Worm (Caenorhabditis elegans) whole organism, young adult: ENCODE results near the gene syx-16.

ENCODE experiments used
- C06A6.2 ChIP-seq: fragments of 200-800 bp; sonication (Bioruptor generic); conservative IDR thresholded peaks from 2 replicates; pipeline ENCODE4 v1.3.6; 2022; ENCODE audit warnings: missing genetic modification characterization, missing compliant biosample characterization
- F23B12.7 ChIP-seq: sonication (generic microtip); optimal IDR thresholded peaks from 2 replicates; lab custom pipeline; 2017; ENCODE audit warnings: missing genetic modification characterization, mild to moderate bottlenecking, missing compliant biosample characterization, antibody characterized with exemption, moderate library complexity; ENCODE audit not compliant: insufficient read depth
- F33H1.4 ChIP-seq: fragments of 200-800 bp; sonication (Bioruptor generic); IDR thresholded peaks from 2 replicates; pipeline ENCODE4 v1.3.6; 2022; ENCODE audit warnings: missing genetic modification reagents, missing genetic modification characterization, missing compliant biosample characterization
- K11D2.4 ChIP-seq: fragments of 200-800 bp; sonication (Bioruptor generic); IDR thresholded peaks from 2 replicates; pipeline ENCODE4 v1.3.6; 2022; ENCODE audit warnings: missing genetic modification reagents, missing genetic modification characterization, missing compliant biosample characterization
- T07F8.4 ChIP-seq: sonication (generic microtip); optimal IDR thresholded peaks from 2 replicates; lab custom pipeline; 2016; ENCODE audit warnings: mild to moderate bottlenecking, missing genetic modification characterization, moderate library complexity, missing compliant biosample characterization
- Y53G8AR.9 ChIP-seq: fragments of 200-800 bp; sonication (Bioruptor generic); conservative IDR thresholded peaks from 2 replicates; pipeline ENCODE4 v1.3.6; 2022; ENCODE audit warnings: missing genetic modification reagents, missing genetic modification characterization, missing compliant biosample characterization
- Y56A3A.18 ChIP-seq: fragments of 200-800 bp; sonication (Bioruptor generic); IDR thresholded peaks from 2 replicates; pipeline ENCODE4 v1.3.6; 2022; ENCODE audit warnings: missing genetic modification reagents, missing genetic modification characterization, missing compliant biosample characterization
- Y67H2A.10 ChIP-seq: fragments of 200-800 bp; sonication (Bioruptor generic); conservative IDR thresholded peaks from 2 replicates; pipeline ENCODE4 v1.3.6; 2022; ENCODE audit warnings: missing genetic modification reagents, missing genetic modification characterization, missing compliant biosample characterization
- Y79H2A.3 ChIP-seq: fragments of 200-800 bp; sonication (Bioruptor generic); conservative IDR thresholded peaks from 2 replicates; pipeline ENCODE4 v1.3.6; 2022; ENCODE audit warnings: missing genetic modification reagents, missing genetic modification characterization, missing compliant biosample characterization
- Y95B8A.8 ChIP-seq: fragments of 200-800 bp; sonication (Bioruptor generic); IDR thresholded peaks from 2 replicates; pipeline ENCODE4 v1.3.6; 2022; ENCODE audit warnings: missing genetic modification reagents, missing genetic modification characterization, missing compliant biosample characterization
- akir-1 ChIP-seq: fragments of 200-800 bp; sonication (Bioruptor generic); optimal IDR thresholded peaks from 2 replicates; lab custom pipeline; 2018; ENCODE audit warnings: mild to moderate bottlenecking, missing genetic modification characterization, moderate library complexity, missing compliant biosample characterization
- attf-5 ChIP-seq: fragments of 200-800 bp; sonication (Bioruptor generic); optimal IDR thresholded peaks from 2 replicates; lab custom pipeline; 2018; ENCODE audit warnings: mild to moderate bottlenecking, missing genetic modification characterization, missing compliant biosample characterization
- cebp-1 ChIP-seq, 2 experiments: fragments of 200-800 bp in 1 of 2; sonication (Bioruptor generic) in 1 of 2; sonication (generic microtip) in 1 of 2; IDR thresholded peaks in 1 of 2; optimal IDR thresholded peaks in 1 of 2; 2 replicates each; pipeline versions ENCODE4 v1.3.6 to Lab custom; 2017 to 2022; ENCODE audit warnings: missing compliant biosample characterization in 2 of 2, missing genetic modification characterization in 2 of 2, mild to moderate bottlenecking in 1 of 2, missing genetic modification reagents in 1 of 2, moderate library complexity in 1 of 2
- ceh-79 ChIP-seq: sonication (generic microtip); optimal IDR thresholded peaks from 2 replicates; lab custom pipeline; 2017; ENCODE audit warnings: mild to moderate bottlenecking, missing genetic modification characterization, missing compliant biosample characterization
- ceh-91 ChIP-seq: fragments of 200-800 bp; sonication (Bioruptor generic); IDR thresholded peaks from 2 replicates; pipeline ENCODE4 v1.3.6; 2022; ENCODE audit warnings: missing genetic modification reagents, missing genetic modification characterization, missing compliant biosample characterization
- dox-1 ChIP-seq: fragments of 200-800 bp; sonication (Bioruptor generic); IDR thresholded peaks from 2 replicates; pipeline ENCODE4 v1.3.6; 2022; ENCODE audit warnings: missing genetic modification reagents, missing genetic modification characterization, missing compliant biosample characterization
- efl-1 ChIP-seq: fragments of 150-350 bp; optimal IDR thresholded peaks from 2 replicates; lab custom pipeline; 2014; ENCODE audit warnings: missing biosample characterization, missing genetic modification reagents, missing genetic modification characterization
- fkh-3 ChIP-seq: sonication (generic microtip); optimal IDR thresholded peaks from 2 replicates; lab custom pipeline; 2016; ENCODE audit warnings: mild to moderate bottlenecking, missing genetic modification characterization, missing compliant biosample characterization
- him-1 ChIP-seq: sonication (generic microtip); optimal IDR thresholded peaks from 2 replicates; lab custom pipeline; 2016; ENCODE audit warnings: missing genotype, missing genetic modification reagents, missing genetic modification characterization, missing compliant biosample characterization
- hlh-12 ChIP-seq: sonication (generic microtip); optimal IDR thresholded peaks from 2 replicates; lab custom pipeline; 2016; ENCODE audit warnings: missing genetic modification characterization, missing compliant biosample characterization
- hmg-1.2 ChIP-seq: fragments of 200-800 bp; sonication (Bioruptor generic); IDR thresholded peaks from 2 replicates; pipeline ENCODE4 v1.3.6; 2022; ENCODE audit warnings: missing genetic modification reagents, missing genetic modification characterization, missing compliant biosample characterization
- lag-1 ChIP-seq: fragments of 200-800 bp; sonication (Bioruptor generic); IDR thresholded peaks from 2 replicates; pipeline ENCODE4 v1.3.6; 2022; ENCODE audit warnings: missing genetic modification reagents, missing genetic modification characterization, missing compliant biosample characterization
- lsl-1 ChIP-seq: fragments of 200-800 bp; sonication (Bioruptor generic); optimal IDR thresholded peaks from 2 replicates; lab custom pipeline; 2018; ENCODE audit warnings: mild to moderate bottlenecking, missing genetic modification characterization, moderate library complexity, missing compliant biosample characterization
- madf-3 ChIP-seq: fragments of 200-800 bp; sonication (Bioruptor generic); IDR thresholded peaks from 2 replicates; pipeline ENCODE4 v1.3.6; 2022; ENCODE audit warnings: missing genetic modification reagents, missing genetic modification characterization, missing compliant biosample characterization
- mel-28 ChIP-seq: sonication (generic microtip); optimal IDR thresholded peaks from 2 replicates; lab custom pipeline; 2016; ENCODE audit warnings: borderline replicate concordance, mild to moderate bottlenecking, missing genetic modification characterization, missing compliant biosample characterization
- mes-4 ChIP-seq: sonication (generic microtip); optimal IDR thresholded peaks from 2 replicates; lab custom pipeline; 2016; ENCODE audit warnings: missing genotype, missing genetic modification characterization, missing compliant biosample characterization
- nfyb-1 ChIP-seq: fragments of 200-800 bp; sonication (Bioruptor generic); IDR thresholded peaks from 2 replicates; pipeline ENCODE4 v1.3.6; 2022; ENCODE audit warnings: missing genetic modification reagents, missing genetic modification characterization, missing compliant biosample characterization
- nhr-80 ChIP-seq: sonication (generic microtip); optimal IDR thresholded peaks from 2 replicates; lab custom pipeline; 2016; ENCODE audit warnings: missing genetic modification characterization, missing compliant biosample characterization
- pbrm-1 ChIP-seq: fragments of 200-800 bp; sonication (Bioruptor generic); IDR thresholded peaks from 2 replicates; pipeline ENCODE4 v1.3.6; 2022; ENCODE audit warnings: missing genetic modification reagents, missing genetic modification characterization, missing compliant biosample characterization
- sea-2 ChIP-seq: fragments of 200-800 bp; sonication (Bioruptor generic); IDR thresholded peaks from 2 replicates; pipeline ENCODE4 v1.3.6; 2022; ENCODE audit warnings: missing genetic modification characterization, missing compliant biosample characterization
- snpc-1.1 ChIP-seq: sonication (generic microtip); optimal IDR thresholded peaks from 2 replicates; lab custom pipeline; 2017; ENCODE audit warnings: missing genetic modification characterization, mild to moderate bottlenecking, missing compliant biosample characterization, antibody characterized with exemption, moderate library complexity, missing genotype, missing genetic modification reagents; ENCODE audit not compliant: insufficient read depth
- snpc-1.3 ChIP-seq: sonication (generic microtip); optimal IDR thresholded peaks from 2 replicates; lab custom pipeline; 2017; ENCODE audit warnings: missing genetic modification characterization, mild to moderate bottlenecking, missing compliant biosample characterization, antibody characterized with exemption, moderate library complexity, missing genotype, missing genetic modification reagents; ENCODE audit not compliant: insufficient read depth
- snpc-3.4 ChIP-seq: sonication (generic microtip); optimal IDR thresholded peaks from 2 replicates; lab custom pipeline; 2017; ENCODE audit warnings: missing genetic modification characterization, mild to moderate bottlenecking, missing compliant biosample characterization, antibody characterized with exemption, moderate library complexity, missing genotype, missing genetic modification reagents
- sptf-2 ChIP-seq: fragments of 200-800 bp; sonication (Bioruptor generic); optimal IDR thresholded peaks from 2 replicates; lab custom pipeline; 2018; ENCODE audit warnings: mild to moderate bottlenecking, missing genetic modification characterization, missing compliant biosample characterization
- tlf-1 ChIP-seq: fragments of 200-800 bp; sonication (Bioruptor generic); optimal IDR thresholded peaks from 2 replicates; lab custom pipeline; 2018; ENCODE audit warnings: mild to moderate bottlenecking, missing genetic modification characterization, missing compliant biosample characterization
- unc-62 ChIP-seq: fragments of 150-350 bp; optimal IDR thresholded peaks from 2 replicates; lab custom pipeline; 2014; ENCODE audit warnings: missing biosample characterization, missing genetic modification reagents, missing genetic modification characterization
- ztf-26 ChIP-seq: sonication (generic microtip); optimal IDR thresholded peaks from 2 replicates; lab custom pipeline; 2017; ENCODE audit warnings: missing genetic modification characterization, missing compliant biosample characterization

Gene syx-16

DNA sequence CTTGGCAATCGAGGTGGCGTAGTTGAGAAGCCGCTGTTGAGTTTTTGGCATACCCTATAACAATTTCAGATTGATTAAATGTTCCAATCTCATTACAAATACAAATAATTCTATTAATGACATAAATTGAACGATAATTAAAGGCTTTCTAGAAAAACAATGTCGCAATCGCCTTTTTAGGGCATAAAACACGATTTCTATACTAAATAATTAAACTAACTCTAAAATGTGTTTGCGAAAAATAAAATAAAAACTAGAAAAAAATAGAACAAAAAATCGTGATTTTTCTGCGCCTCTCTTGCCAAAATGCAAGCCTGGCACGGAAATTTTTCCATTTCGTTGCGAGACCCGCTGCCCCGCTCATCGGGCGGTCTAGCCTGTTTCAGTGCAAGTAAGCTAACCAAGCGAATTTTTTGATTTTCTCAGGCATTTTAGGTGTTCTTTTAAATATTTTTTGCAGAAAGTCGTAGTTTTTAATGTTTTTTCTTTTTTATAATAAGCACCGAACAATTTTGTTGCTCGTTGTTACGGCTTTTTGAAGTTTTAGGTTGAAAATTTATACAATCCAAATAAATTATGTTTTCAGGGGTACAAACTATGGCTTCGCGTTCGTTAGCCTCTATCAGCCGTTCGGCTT lies 19.0 kb upstream of the syx-16 start, which contains the start of the genes C34E10.12, C34E10.10 and atp-2 (continued):
- peak; percentile 19 for TF ChIP-seq ztf-26 (tag; lab: Kevin White, UChicago)
- peak; percentile 56 for TF ChIP-seq dox-1 (GFP tag; lab: Robert Waterston, UW)
- TF ChIP-seq F23B12.7 (tag; lab: Kevin White, UChicago): peak; percentile 87
- TF ChIP-seq nfyb-1 (GFP tag; lab: Robert Waterston, UW): peak; percentile 73; the same call in 1 of the 2 replicates
- 0 out of 2 replicates have a peak, but pooled peaks have one; percentile 34 for TF ChIP-seq Y53G8AR.9 (GFP tag; lab: Robert Waterston, UW)
- TF ChIP-seq ceh-91: no peak
- TF ChIP-seq C06A6.2 (GFP tag; lab: Robert Waterston, UW): peak; percentile 46; the same call in 1 of the 2 replicates
- peak; percentile 62 for TF ChIP-seq snpc-1.3
- peak; percentile 48 for TF ChIP-seq snpc-1.1 (tag; lab: Kevin White, UChicago)
- TF ChIP-seq Y67H2A.10 (GFP tag; lab: Robert Waterston, UW): 0 out of 2 replicates have a peak, but pooled peaks have one; percentile 39
- no peak for TF ChIP-seq hlh-12
- TF ChIP-seq, all 124 proteins: peak for 40

DNA sequence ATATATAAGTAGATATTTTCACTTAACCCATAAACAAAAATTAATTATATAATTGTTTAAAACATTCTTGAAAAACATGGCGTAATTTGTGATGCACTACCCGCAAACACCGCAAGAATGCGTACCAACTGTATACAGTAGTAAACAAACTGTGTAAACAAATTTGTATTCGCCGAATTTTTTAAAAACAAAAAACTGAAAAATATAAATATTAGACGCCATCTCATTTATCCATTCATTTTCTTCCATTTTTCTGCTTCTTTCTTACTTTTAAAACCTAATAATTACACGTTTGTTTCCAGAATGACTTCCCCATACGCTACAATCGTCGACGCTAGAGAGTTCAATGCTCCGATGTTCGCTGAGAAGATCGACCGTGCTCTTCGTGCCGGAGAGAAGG lies 16.4 kb upstream of the syx-16 start, which contains the start of gene nex-1:
Gene nex-1 (plus strand): TSS at position 301 of the 400 bp plus-strand sequence.
- TF ChIP-seq F33H1.4 (GFP tag; lab: Robert Waterston, UW): no peak
- peak; percentile 13 for TF ChIP-seq snpc-1.3
- TF ChIP-seq sea-2 (GFP tag; lab: Robert Waterston, UW): no peak
- no peak for TF ChIP-seq Y53G8AR.9 (GFP tag; lab: Robert Waterston, UW)
- no peak for TF ChIP-seq akir-1 (GFP tag; lab: Kevin White, UChicago)
- no peak for TF ChIP-seq hmg-1.2
- no peak for TF ChIP-seq mel-28 (tag; lab: Kevin White, UChicago)
- no peak for TF ChIP-seq T07F8.4 (tag; lab: Kevin White, UChicago)
- no peak for TF ChIP-seq Y56A3A.18 (GFP tag; lab: Robert Waterston, UW)
- TF ChIP-seq lag-1 (GFP tag; lab: Robert Waterston, UW): no peak
- TF ChIP-seq efl-1: peak; percentile 10
- TF ChIP-seq snpc-3.4 (tag; lab: Kevin White, UChicago): no peak
- TF ChIP-seq tlf-1: no peak
- no peak for TF ChIP-seq unc-62 (GFP tag; lab: Kevin White, UChicago)
- peak; percentile 68 for TF ChIP-seq lsl-1
- no peak for TF ChIP-seq ceh-79
- TF ChIP-seq Y95B8A.8: no peak
- TF ChIP-seq K11D2.4 (GFP tag; lab: Robert Waterston, UW): no peak
- TF ChIP-seq ztf-26 (tag; lab: Kevin White, UChicago): no peak

DNA sequence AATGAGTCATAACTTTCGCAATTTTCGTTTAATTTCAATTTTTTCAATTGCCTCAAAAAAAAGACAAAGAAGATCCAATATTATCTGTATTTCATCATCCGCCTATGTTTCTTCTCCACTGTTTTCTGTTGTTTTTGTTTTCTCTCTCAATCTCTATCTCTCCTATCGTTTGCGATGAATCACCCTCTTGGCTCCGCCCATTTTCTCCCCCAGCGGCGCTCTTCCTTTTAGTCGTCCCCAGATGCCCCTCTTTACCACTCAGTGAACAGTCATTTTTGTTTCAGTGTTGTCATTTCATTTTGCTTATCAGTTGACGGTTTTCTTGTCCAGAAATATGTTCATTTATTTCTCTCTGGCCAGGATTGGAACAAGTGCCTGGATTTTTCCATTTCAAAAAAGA lies 16.0 kb upstream of the syx-16 start:
- TF ChIP-seq madf-3: no peak
- peak; percentile 66 for TF ChIP-seq nhr-80 (tag; lab: Kevin White, UChicago)
- peak; percentile 29 for TF ChIP-seq attf-5 (GFP tag; lab: Kevin White, UChicago)
- TF ChIP-seq cebp-1 (GFP tag; IDR thresholded peaks at IDR 0.05; lab: Robert Waterston, UW): peak; percentile 78
- TF ChIP-seq cebp-1 (tag; optimal IDR thresholded peaks at IDR 0.05; lab: Kevin White, UChicago): peak; percentile 88

DNA sequence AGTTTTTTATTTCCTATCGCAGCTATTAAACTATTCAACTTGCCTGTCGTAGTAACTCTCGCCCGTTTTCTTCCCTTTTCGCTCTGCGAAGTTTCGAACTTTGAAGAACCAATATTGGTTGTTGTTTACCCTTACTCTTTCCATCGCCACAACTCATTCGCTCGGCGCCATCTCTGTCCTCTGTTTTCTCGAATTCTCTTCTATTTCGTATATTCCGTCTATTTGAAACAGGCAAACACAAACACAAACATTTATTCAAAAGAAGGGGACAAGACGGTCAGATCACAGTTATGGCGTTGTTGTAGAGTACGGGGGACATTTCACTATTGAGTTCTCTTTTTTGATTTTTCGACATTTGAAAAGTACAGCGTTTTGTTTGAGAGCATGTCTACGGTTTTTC lies 13.9 kb upstream of the syx-16 start:
- TF ChIP-seq sptf-2 (GFP tag; lab: Kevin White, UChicago) (no peak), pbrm-1 (GFP tag; lab: Robert Waterston, UW) (no peak), mes-4 (tag; lab: Kevin White, UChicago) (no peak), Y79H2A.3 (GFP tag; lab: Robert Waterston, UW) (no peak), hmg-1.2 (no peak), Y53G8AR.9 (GFP tag; lab: Robert Waterston, UW) (no peak), sea-2 (GFP tag; lab: Robert Waterston, UW) (no peak), him-1 (tag; lab: Kevin White, UChicago) (no peak), fkh-3 (tag; lab: Kevin White, UChicago) (no peak), snpc-1.1 (tag; lab: Kevin White, UChicago) (no peak)
